Worm (Caenorhabditis elegans) whole organism, young adult: ENCODE results near the gene Y73C8B.9.

Experiments
- B0336.3 ChIP-seq: fragments of 200-800 bp; sonication (Bioruptor generic); IDR thresholded peaks from 2 replicates; pipeline ENCODE4 v1.3.6; 2022; ENCODE audit warnings: missing genetic modification characterization, missing compliant biosample characterization
- C06A6.2 ChIP-seq: fragments of 200-800 bp; sonication (Bioruptor generic); conservative IDR thresholded peaks from 2 replicates; pipeline ENCODE4 v1.3.6; 2022; ENCODE audit warnings: missing genetic modification characterization, missing compliant biosample characterization
- Y67H2A.10 ChIP-seq: fragments of 200-800 bp; sonication (Bioruptor generic); conservative IDR thresholded peaks from 2 replicates; pipeline ENCODE4 v1.3.6; 2022; ENCODE audit warnings: missing genetic modification reagents, missing genetic modification characterization, missing compliant biosample characterization
- aptf-3 ChIP-seq: fragments of 200-800 bp; sonication (Bioruptor generic); IDR thresholded peaks from 2 replicates; pipeline ENCODE4 v1.3.6; 2022; ENCODE audit warnings: missing genetic modification characterization, missing compliant biosample characterization
- die-1 ChIP-seq: sonication (generic microtip); optimal IDR thresholded peaks from 2 replicates; lab custom pipeline; 2016; ENCODE audit warnings: missing genotype, mild to moderate bottlenecking, missing genetic modification characterization, missing compliant biosample characterization
- hmg-1.2 ChIP-seq: fragments of 200-800 bp; sonication (Bioruptor generic); IDR thresholded peaks from 2 replicates; pipeline ENCODE4 v1.3.6; 2022; ENCODE audit warnings: missing genetic modification reagents, missing genetic modification characterization, missing compliant biosample characterization
- rcor-1 ChIP-seq: fragments of 200-800 bp; sonication (Bioruptor generic); IDR thresholded peaks from 2 replicates; pipeline ENCODE4 v1.3.6; 2022; ENCODE audit warnings: missing genetic modification reagents, missing genetic modification characterization, missing compliant biosample characterization
- rec-8 ChIP-seq, 2 experiments: sonication (generic microtip); optimal IDR thresholded peaks; 2 replicates each; lab custom pipeline; 2016; ENCODE audit warnings: mild to moderate bottlenecking in 2 of 2, missing genetic modification characterization in 2 of 2, missing genetic modification reagents in 2 of 2, missing genotype in 2 of 2, missing biosample characterization in 1 of 2, missing compliant biosample characterization in 1 of 2, moderate library complexity in 1 of 2
- snpc-3.4 ChIP-seq: sonication (generic microtip); optimal IDR thresholded peaks from 2 replicates; lab custom pipeline; 2017; ENCODE audit warnings: missing genetic modification characterization, mild to moderate bottlenecking, missing compliant biosample characterization, antibody characterized with exemption, moderate library complexity, missing genotype, missing genetic modification reagents

DNA sequence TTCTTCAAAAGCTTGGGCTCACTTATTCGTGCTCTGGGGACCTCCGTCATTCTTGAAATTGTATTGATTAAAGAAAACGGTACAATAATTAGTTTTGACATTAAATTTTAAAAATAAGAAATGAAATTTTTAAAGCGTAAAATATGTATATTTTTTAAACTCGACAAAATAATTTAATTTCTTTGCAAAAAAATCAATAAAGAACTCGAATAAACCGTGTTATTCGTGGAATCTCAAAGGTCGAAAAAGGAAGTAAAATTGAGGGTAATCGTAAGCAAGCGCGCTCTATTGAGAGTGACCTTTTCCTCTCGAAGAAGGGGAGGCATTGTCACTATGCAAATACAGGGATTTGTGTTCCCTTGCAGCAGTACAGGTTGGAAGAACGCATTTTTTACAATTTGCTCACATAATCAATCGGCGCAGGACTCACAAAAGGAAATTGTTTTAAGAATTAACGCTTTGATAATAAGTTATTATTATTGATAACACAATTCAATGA, 1.6 kb downstream of the Y73C8B.9 start, which contains the start of gene Y73C8B.2:
- TF ChIP-seq Y67H2A.10 (GFP tag; lab: Robert Waterston, UW): no peak
- no peak for TF ChIP-seq rec-8 (tag; optimal IDR thresholded peaks at IDR 0.05; lab: Kevin White, UChicago)
- no peak for TF ChIP-seq rcor-1 (GFP tag; lab: Robert Waterston, UW)
- TF ChIP-seq C06A6.2 (GFP tag; lab: Robert Waterston, UW): no peak
- TF ChIP-seq hmg-1.2 (GFP tag; lab: Robert Waterston, UW): no peak
- no peak for TF ChIP-seq die-1 (tag; lab: Kevin White, UChicago)
- TF ChIP-seq aptf-3 (GFP tag; lab: Robert Waterston, UW): no peak
- TF ChIP-seq B0336.3: no peak
- no peak for TF ChIP-seq snpc-3.4
